Worm (Caenorhabditis elegans) whole organism, L3 larva: ENCODE measurements around the gene fut-6.

Experiments used
- nhr-23 ChIP-seq: fragments of 150-350 bp; optimal IDR thresholded peaks from 2 replicates; lab custom pipeline; 2014; ENCODE audit warnings: missing biosample characterization, missing genetic modification reagents, missing genetic modification characterization
- snpc-4 ChIP-seq: fragments of 150-350 bp; optimal IDR thresholded peaks from 2 replicates; lab custom pipeline; 2014; ENCODE audit warnings: missing biosample characterization, missing genetic modification characterization
- ztf-11 ChIP-seq: fragments of 150-350 bp; optimal IDR thresholded peaks from 2 replicates; lab custom pipeline; 2014; ENCODE audit warnings: missing biosample characterization, missing genetic modification characterization

DNA sequence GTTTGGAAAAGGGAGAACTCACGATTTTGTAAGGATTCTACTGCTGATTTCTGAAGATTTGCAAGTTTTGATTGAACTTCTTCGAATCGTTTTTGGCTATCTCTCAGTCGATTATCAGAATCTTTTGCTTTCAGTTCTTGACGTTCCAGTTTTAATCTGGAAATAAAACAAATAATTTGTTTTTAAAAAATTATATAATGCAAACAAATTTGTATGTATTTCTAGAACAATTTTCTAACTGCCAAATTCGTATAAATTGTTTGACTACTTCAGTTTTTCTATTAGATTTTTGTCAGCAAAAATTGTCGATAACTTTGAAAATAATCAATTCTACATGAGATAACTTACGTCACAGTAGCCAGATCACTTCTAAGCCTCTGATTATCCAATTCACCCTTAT lies 24.3 kb downstream of the fut-6 start:
- TF ChIP-seq snpc-4 (no peak), ztf-11 (tag; lab: Kevin White, UChicago) (no peak), nhr-23 (tag; lab: Kevin White, UChicago) (no peak)
